Fruit fly (Drosophila melanogaster) whole organism, embryonic: ENCODE data around the gene Polr1D.

Experiments used
- BEAF-32 ChIP-seq: fragments of 200-800 bp; sonication (Bioruptor generic); optimal IDR thresholded peaks from 3 replicates; lab custom pipeline; 2017; ENCODE audit warnings: missing biosample characterization, missing genetic modification characterization, mild to moderate bottlenecking, moderate library complexity, missing genetic modification reagents
- Bdp1 ChIP-seq: fragments of 200-800 bp; sonication (Bioruptor generic); optimal IDR thresholded peaks from 3 replicates; lab custom pipeline; 2016; ENCODE audit warnings: missing biosample characterization, missing genetic modification characterization
- CG1024 ChIP-seq: fragments of 200-800 bp; sonication (Bioruptor generic); IDR thresholded peaks from 2 replicates; pipeline ENCODE4 v1.3.6; 2022; ENCODE audit warnings: missing biosample characterization, missing genetic modification characterization
- CG12236 ChIP-seq: fragments of 200-800 bp; sonication (Bioruptor generic); optimal IDR thresholded peaks from 2 replicates; lab custom pipeline; 2016; ENCODE audit warnings: missing biosample characterization, missing genetic modification characterization
- CG1233 ChIP-seq: fragments of 200-800 bp; sonication (Bioruptor generic); optimal IDR thresholded peaks from 4 replicates; lab custom pipeline; 2018; ENCODE audit warnings: missing biosample characterization, mild to moderate bottlenecking, missing genetic modification characterization
- CG14441 ChIP-seq: fragments of 200-800 bp; sonication (Bioruptor generic); IDR thresholded peaks from 2 replicates; pipeline ENCODE4 v1.3.6; 2022; ENCODE audit warnings: missing biosample characterization, missing genetic modification characterization
- CG1529 ChIP-seq: fragments of 200-800 bp; sonication (Bioruptor generic); optimal IDR thresholded peaks from 3 replicates; lab custom pipeline; 2018; ENCODE audit warnings: missing biosample characterization, missing genetic modification characterization
- CG1602 ChIP-seq: fragments of 200-800 bp; sonication (Bioruptor generic); optimal IDR thresholded peaks from 3 replicates; lab custom pipeline; 2016; ENCODE audit warnings: missing biosample characterization, missing genetic modification characterization
- CG17359 ChIP-seq: fragments of 200-800 bp; sonication (Bioruptor generic); optimal IDR thresholded peaks from 3 replicates; lab custom pipeline; 2018; ENCODE audit warnings: missing biosample characterization, mild to moderate bottlenecking, missing genetic modification characterization, moderate library complexity
- CG17802 ChIP-seq: fragments of 200-800 bp; sonication (Bioruptor generic); optimal IDR thresholded peaks from 2 replicates; lab custom pipeline; 2018; ENCODE audit warnings: missing biosample characterization, mild to moderate bottlenecking, missing genetic modification characterization, moderate library complexity
- CG1792 ChIP-seq: fragments of 200-800 bp; sonication (Bioruptor generic); optimal IDR thresholded peaks from 2 replicates; lab custom pipeline; 2016; ENCODE audit warnings: missing biosample characterization, missing genetic modification characterization
- CG2202 ChIP-seq: fragments of 200-800 bp; sonication (Bioruptor generic); optimal IDR thresholded peaks from 2 replicates; lab custom pipeline; 2018; ENCODE audit warnings: missing biosample characterization, mild to moderate bottlenecking, missing genetic modification characterization
- CG30403 ChIP-seq: fragments of 200-800 bp; sonication (Bioruptor generic); optimal IDR thresholded peaks from 3 replicates; lab custom pipeline; 2016; ENCODE audit warnings: missing biosample characterization, missing genetic modification characterization
- CG33557 ChIP-seq: fragments of 200-800 bp; sonication (Bioruptor generic); optimal IDR thresholded peaks from 2 replicates; lab custom pipeline; 2019; ENCODE audit warnings: missing biosample characterization, mild to moderate bottlenecking, missing genetic modification characterization, moderate library complexity
- CG34422 ChIP-seq: fragments of 200-800 bp; sonication (Bioruptor generic); IDR thresholded peaks from 3 replicates; pipeline ENCODE4 v1.3.6; 2022; ENCODE audit warnings: missing biosample characterization, missing genetic modification characterization
- CG7357 ChIP-seq: fragments of 200-800 bp; sonication (Bioruptor generic); IDR thresholded peaks from 3 replicates; pipeline ENCODE4 v1.3.6; 2022; ENCODE audit warnings: missing biosample characterization, missing genetic modification characterization
- Camta ChIP-seq: fragments of 200-800 bp; sonication (Bioruptor generic); optimal IDR thresholded peaks from 2 replicates; lab custom pipeline; 2016; ENCODE audit warnings: missing biosample characterization, missing genetic modification characterization
- D19B ChIP-seq: fragments of 200-800 bp; sonication (Bioruptor generic); optimal IDR thresholded peaks from 2 replicates; lab custom pipeline; 2017; ENCODE audit warnings: missing biosample characterization, mild to moderate bottlenecking, missing genetic modification characterization
- Deaf1 ChIP-seq: fragments of 200-800 bp; optimal IDR thresholded peaks from 3 replicates; lab custom pipeline; 2019; ENCODE audit warnings: missing biosample characterization, mild to moderate bottlenecking, missing genetic modification characterization, moderate library complexity
- Drgx ChIP-seq: fragments of 200-800 bp; sonication (Bioruptor generic); IDR thresholded peaks from 2 replicates; pipeline ENCODE4 v1.3.6; 2022; ENCODE audit warnings: missing biosample characterization, missing genetic modification characterization
- Elba2 ChIP-seq: fragments of 200-800 bp; sonication (Bioruptor generic); optimal IDR thresholded peaks from 3 replicates; lab custom pipeline; 2016; ENCODE audit warnings: missing biosample characterization, missing genetic modification characterization
- Ets65A ChIP-seq: fragments of 200-800 bp; sonication (Bioruptor generic); peaks from one replicate; lab custom pipeline; 2016; ENCODE audit warnings: missing biosample characterization, missing genetic modification characterization
- GATAe ChIP-seq: fragments of 200-800 bp; sonication (Bioruptor generic); conservative IDR thresholded peaks from 2 replicates; pipeline ENCODE4 v1.3.6; 2022; ENCODE audit warnings: missing biosample characterization, missing genetic modification characterization
- Kr ChIP-seq: fragments of 200-800 bp; sonication (Bioruptor generic); optimal IDR thresholded peaks from 2 replicates; lab custom pipeline; 2017; ENCODE audit warnings: missing biosample characterization, mild to moderate bottlenecking, missing genetic modification characterization
- MBD-R2 ChIP-seq: fragments of 200-800 bp; sonication (Bioruptor generic); IDR thresholded peaks from 2 replicates; pipeline ENCODE4 v1.3.6; 2022; ENCODE audit warnings: missing biosample characterization, missing genetic modification characterization
- MTF-1 ChIP-seq: fragments of 200-800 bp; sonication (Bioruptor generic); optimal IDR thresholded peaks from 2 replicates; lab custom pipeline; 2018; ENCODE audit warnings: missing biosample characterization, mild to moderate bottlenecking, missing genetic modification characterization, borderline replicate concordance
- Sox102F ChIP-seq: fragments of 200-800 bp; sonication (Bioruptor generic); optimal IDR thresholded peaks from 2 replicates; lab custom pipeline; 2018; ENCODE audit warnings: missing biosample characterization, mild to moderate bottlenecking, missing genetic modification characterization, moderate library complexity
- Spps ChIP-seq: fragments of 200-800 bp; sonication (Bioruptor generic); optimal IDR thresholded peaks from 2 replicates; lab custom pipeline; 2018; ENCODE audit warnings: missing biosample characterization, mild to moderate bottlenecking, missing genetic modification characterization
- Sry-β ChIP-seq: fragments of 200-800 bp; sonication (Bioruptor generic); optimal IDR thresholded peaks from 2 replicates; lab custom pipeline; 2018; ENCODE audit warnings: missing biosample characterization, mild to moderate bottlenecking, missing genetic modification characterization, moderate library complexity
- Tbp ChIP-seq: fragments of >200 bp; optimal IDR thresholded peaks from 2 replicates; lab custom pipeline; 2018; ENCODE audit warnings: missing biosample characterization, missing genetic modification characterization
- Xbp1 ChIP-seq: fragments of 200-800 bp; sonication (Bioruptor generic); optimal IDR thresholded peaks from 3 replicates; lab custom pipeline; 2016; ENCODE audit warnings: missing biosample characterization, mild to moderate bottlenecking, missing genetic modification characterization
- amos ChIP-seq: fragments of 200-800 bp; sonication (Bioruptor generic); IDR thresholded peaks from 2 replicates; pipeline ENCODE4 v1.3.6; 2022; ENCODE audit warnings: missing biosample characterization, missing genetic modification characterization; ENCODE audit not compliant: partially characterized antibody
- bbx ChIP-seq: fragments of 200-800 bp; sonication (Bioruptor generic); IDR thresholded peaks from 2 replicates; pipeline ENCODE4 v1.3.6; 2022; ENCODE audit warnings: missing biosample characterization, missing genetic modification characterization; ENCODE audit not compliant: partially characterized antibody
- br ChIP-seq: fragments of >200 bp; optimal IDR thresholded peaks from 2 replicates; lab custom pipeline; 2017
- cas ChIP-seq: fragments of 200-800 bp; sonication (Bioruptor generic); IDR thresholded peaks from 2 replicates; pipeline ENCODE4 v1.3.6; 2022; ENCODE audit warnings: missing biosample characterization, missing genetic modification characterization
- crol ChIP-seq: fragments of 200-800 bp; sonication (Bioruptor generic); IDR thresholded peaks from 2 replicates; pipeline ENCODE4 v1.3.6; 2022; ENCODE audit warnings: missing biosample characterization, missing genetic modification characterization
- dati ChIP-seq: fragments of 200-800 bp; sonication (Bioruptor generic); IDR thresholded peaks from 2 replicates; pipeline ENCODE4 v1.3.6; 2022; ENCODE audit warnings: missing biosample characterization, missing genetic modification characterization
- dmrt99B ChIP-seq: fragments of 200-800 bp; sonication (Bioruptor generic); optimal IDR thresholded peaks from 2 replicates; lab custom pipeline; 2018; ENCODE audit warnings: missing biosample characterization, mild to moderate bottlenecking, missing genetic modification characterization, moderate library complexity
- esg ChIP-seq: fragments of 200-800 bp; sonication (Bioruptor generic); conservative IDR thresholded peaks from 2 replicates; pipeline ENCODE4 v1.3.6; 2022; ENCODE audit warnings: missing biosample characterization, missing genetic modification characterization
- gfzf ChIP-seq: fragments of 200-800 bp; sonication (Bioruptor generic); optimal IDR thresholded peaks from 2 replicates; lab custom pipeline; 2016; ENCODE audit warnings: missing biosample characterization, mild to moderate bottlenecking, missing genetic modification characterization, moderate library complexity
- inv ChIP-seq: fragments of 200-800 bp; sonication (Bioruptor generic); IDR thresholded peaks from 2 replicates; pipeline ENCODE4 v1.3.6; 2022; ENCODE audit warnings: missing biosample characterization, missing genetic modification characterization; ENCODE audit not compliant: partially characterized antibody
- jing ChIP-seq: fragments of 200-800 bp; sonication (Bioruptor generic); optimal IDR thresholded peaks from 2 replicates; lab custom pipeline; 2018; ENCODE audit warnings: missing biosample characterization, mild to moderate bottlenecking, missing genetic modification characterization
- jumu ChIP-seq: fragments of 200-800 bp; sonication (Bioruptor generic); optimal IDR thresholded peaks from 3 replicates; lab custom pipeline; 2016; ENCODE audit warnings: missing biosample characterization, missing genetic modification characterization
- kah ChIP-seq: fragments of 200-800 bp; sonication (Bioruptor generic); optimal IDR thresholded peaks from 2 replicates; lab custom pipeline; 2018; ENCODE audit warnings: missing biosample characterization, mild to moderate bottlenecking, missing genetic modification characterization
- ken ChIP-seq: fragments of 200-800 bp; sonication (Bioruptor generic); IDR thresholded peaks from 3 replicates; pipeline ENCODE4 v1.3.6; 2022; ENCODE audit warnings: missing biosample characterization, missing genetic modification characterization
- nom ChIP-seq: fragments of 200-800 bp; sonication (Bioruptor generic); optimal IDR thresholded peaks from 2 replicates; lab custom pipeline; 2017; ENCODE audit warnings: missing biosample characterization, missing genetic modification characterization, mild to moderate bottlenecking, moderate library complexity, missing genetic modification reagents
- phol ChIP-seq: fragments of 200-800 bp; sonication (Bioruptor generic); optimal IDR thresholded peaks from 3 replicates; lab custom pipeline; 2018; ENCODE audit warnings: missing biosample characterization, mild to moderate bottlenecking, missing genetic modification characterization, moderate library complexity
- pnt ChIP-seq: fragments of 200-800 bp; sonication (Bioruptor generic); optimal IDR thresholded peaks from 3 replicates; lab custom pipeline; 2016; ENCODE audit warnings: missing biosample characterization, missing genetic modification characterization
- slbo ChIP-seq: fragments of 200-800 bp; sonication (Bioruptor generic); IDR thresholded peaks from 2 replicates; pipeline ENCODE4 v1.3.6; 2022; ENCODE audit warnings: missing biosample characterization, missing genetic modification characterization
- so ChIP-seq: fragments of 200-800 bp; sonication (Bioruptor generic); IDR thresholded peaks from 3 replicates; pipeline ENCODE4 v1.3.6; 2022; ENCODE audit warnings: missing biosample characterization, missing genetic modification characterization
- tin ChIP-seq: fragments of 200-800 bp; sonication (Bioruptor generic); optimal IDR thresholded peaks from 3 replicates; lab custom pipeline; 2016; ENCODE audit warnings: missing biosample characterization, missing genetic modification characterization

Polr1D gene

DNA sequence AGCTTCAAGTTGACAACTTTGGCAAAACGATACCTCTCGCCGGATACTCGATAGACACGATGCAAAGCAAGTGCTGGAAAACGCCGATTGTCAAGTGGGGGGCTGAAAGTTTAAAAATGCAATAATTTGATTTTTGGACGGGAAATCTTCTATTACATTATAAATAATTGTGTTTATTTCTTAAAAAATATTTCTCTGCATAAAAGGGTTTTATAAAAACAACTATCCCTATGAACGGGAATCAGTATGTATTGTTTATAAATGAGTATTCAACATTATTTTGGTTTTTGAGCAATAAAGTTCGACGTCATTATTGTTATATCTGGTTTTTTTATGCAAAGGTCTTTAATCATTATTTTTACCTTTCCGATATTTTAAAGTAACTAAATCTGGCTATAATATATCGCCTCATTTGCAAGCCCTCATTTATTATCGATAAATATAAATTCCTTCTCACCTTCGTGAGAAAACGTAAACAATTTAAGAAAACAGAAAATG is 3.1 kb downstream of the Polr1D start, which contains the start of the genes AsnRS and DCTN6-p27 (continued):
- TF ChIP-seq bbx (GFP tag; lab: Robert Waterston, UW) (peak; percentile 59), MTF-1 (GFP tag; lab: Kevin White, UChicago) (no peak), CG12236 (GFP tag; lab: Kevin White, UChicago) (no peak), dmrt99B (tag; lab: Kevin White, UChicago) (no peak), Xbp1 (GFP tag; lab: Kevin White, UChicago) (peak; percentile 80), Elba2 (no peak), jumu (peak; percentile 40), Tbp (GFP tag; lab: Kevin White, UChicago) (no peak), ken (GFP tag; lab: Robert Waterston, UW) (peak; percentile 67; the same call in 2 of the 3 replicates), kah (GFP tag; lab: Kevin White, UChicago) (no peak), Sry-β (peak; percentile 81), MBD-R2 (GFP tag; lab: Robert Waterston, UW) (peak; percentile 66), CG14441 (GFP tag; lab: Robert Waterston, UW) (peak; percentile 50), inv (peak; percentile 73), phol (peak; percentile 76), br (no peak), Sox102F (GFP tag; lab: Kevin White, UChicago) (peak; percentile 64), BEAF-32 (GFP tag; lab: Kevin White, UChicago) (peak; percentile 87), Kr (GFP tag; lab: Kevin White, UChicago) (no peak), D19B (GFP tag; lab: Kevin White, UChicago) (peak; percentile 16), esg (peak; percentile 46; the same call in 1 of the 2 replicates), Bdp1 (peak; percentile 39), amos (GFP tag; lab: Robert Waterston, UW) (peak; percentile 70; the same call in 1 of the 2 replicates), Drgx (0 out of 2 replicates have a peak, but pooled peaks have one; percentile 38), pnt (GFP tag; lab: Kevin White, UChicago) (peak; percentile 15), Spps (tag; lab: Kevin White, UChicago) (peak; percentile 1), CG1602 (peak; percentile 67), CG1529 (peak; percentile 18), dati (GFP tag; lab: Robert Waterston, UW) (no peak), slbo (GFP tag; lab: Robert Waterston, UW) (peak; percentile 83), CG33557 (GFP tag; lab: Kevin White, UChicago) (peak; percentile 61), Deaf1 (tag; lab: Kevin White, UChicago) (peak; percentile 39), CG1792 (GFP tag; lab: Kevin White, UChicago) (no peak), CG7357 (GFP tag; lab: Robert Waterston, UW) (0 out of 3 replicates have a peak, but pooled peaks have one; percentile 15), jing (GFP tag; lab: Kevin White, UChicago) (no peak), CG17802 (tag; lab: Kevin White, UChicago) (no peak), gfzf (no peak), CG34422 (GFP tag; lab: Robert Waterston, UW) (0 out of 3 replicates have a peak, but pooled peaks have one; percentile 57), CG1024 (GFP tag; lab: Robert Waterston, UW) (no peak), so (no peak), GATAe (GFP tag; lab: Robert Waterston, UW) (no peak), nom (GFP tag; lab: Kevin White, UChicago) (peak; percentile 18), Camta (GFP tag; lab: Kevin White, UChicago) (peak; percentile 74), cas (GFP tag; lab: Robert Waterston, UW) (no peak), tin (GFP tag; lab: Kevin White, UChicago) (peak; percentile 79), CG2202 (tag; lab: Kevin White, UChicago) (peak; percentile 30), CG1233 (GFP tag; lab: Kevin White, UChicago) (peak; percentile 48), Ets65A (GFP tag; lab: Kevin White, UChicago) (peak; percentile 81), CG30403 (GFP tag; lab: Kevin White, UChicago) (peak; percentile 82), CG17359 (tag; lab: Kevin White, UChicago) (peak; percentile 64), crol (GFP tag; lab: Robert Waterston, UW) (no peak)
